Worm (Caenorhabditis elegans) whole organism, late embryonic: Measurements from ENCODE around the gene Y79H2A.12.

Experiments
- K02D7.2 ChIP-seq: sonication (generic microtip); optimal IDR thresholded peaks from 2 replicates; lab custom pipeline; 2017; ENCODE audit warnings: mild to moderate bottlenecking, missing genetic modification characterization, missing compliant biosample characterization
- T23F11.4 ChIP-seq: fragments of 200-800 bp; sonication (Bioruptor generic); optimal IDR thresholded peaks from 2 replicates; lab custom pipeline; 2018; ENCODE audit warnings: mild to moderate bottlenecking, missing genetic modification characterization, missing compliant biosample characterization
- Y22D7AL.16 ChIP-seq: sonication (generic microtip); optimal IDR thresholded peaks from 2 replicates; lab custom pipeline; 2016; ENCODE audit warnings: missing genetic modification characterization, missing compliant biosample characterization
- ahr-1 ChIP-seq: sonication (generic microtip); optimal IDR thresholded peaks from 2 replicates; lab custom pipeline; 2016; ENCODE audit warnings: missing genetic modification characterization, missing compliant biosample characterization
- ceh-14 ChIP-seq: sonication (generic microtip); optimal IDR thresholded peaks from 2 replicates; lab custom pipeline; 2016; ENCODE audit warnings: missing genotype, missing genetic modification characterization, missing compliant biosample characterization
- ceh-18 ChIP-seq: sonication (generic microtip); optimal IDR thresholded peaks from 2 replicates; lab custom pipeline; 2016; ENCODE audit warnings: missing genetic modification characterization, missing compliant biosample characterization
- ceh-24 ChIP-seq: sonication (generic microtip); optimal IDR thresholded peaks from 2 replicates; lab custom pipeline; 2016; ENCODE audit warnings: mild to moderate bottlenecking, missing genetic modification characterization, missing compliant biosample characterization
- ceh-31 ChIP-seq: sonication (generic microtip); optimal IDR thresholded peaks from 2 replicates; lab custom pipeline; 2016; ENCODE audit warnings: missing genetic modification characterization, missing compliant biosample characterization
- ceh-34 ChIP-seq: sonication (generic microtip); optimal IDR thresholded peaks from 2 replicates; lab custom pipeline; 2016; ENCODE audit warnings: mild to moderate bottlenecking, missing genetic modification characterization, missing compliant biosample characterization
- ceh-45 ChIP-seq: fragments of 200-800 bp; sonication (Bioruptor generic); IDR thresholded peaks from 2 replicates; pipeline ENCODE4 v1.3.6; 2022; ENCODE audit warnings: missing genetic modification reagents, missing genetic modification characterization, missing compliant biosample characterization
- ceh-48 ChIP-seq: sonication (generic microtip); optimal IDR thresholded peaks from 2 replicates; lab custom pipeline; 2016; ENCODE audit warnings: missing genetic modification characterization, inconsistent platforms, missing compliant biosample characterization
- ceh-6 ChIP-seq: fragments of 200-800 bp; sonication (Bioruptor generic); optimal IDR thresholded peaks from 2 replicates; lab custom pipeline; 2018; ENCODE audit warnings: mild to moderate bottlenecking, missing genetic modification characterization, missing compliant biosample characterization
- ceh-9 ChIP-seq: sonication (generic microtip); optimal IDR thresholded peaks from 2 replicates; lab custom pipeline; 2016; ENCODE audit warnings: mild to moderate bottlenecking, missing genetic modification characterization, inconsistent platforms, missing compliant biosample characterization
- che-1 ChIP-seq: sonication (generic microtip); optimal IDR thresholded peaks from 2 replicates; lab custom pipeline; 2016; ENCODE audit warnings: mild to moderate bottlenecking, missing genetic modification characterization, missing compliant biosample characterization
- dmd-4 ChIP-seq: sonication (generic microtip); optimal IDR thresholded peaks from 2 replicates; lab custom pipeline; 2016; ENCODE audit warnings: borderline replicate concordance, missing genetic modification characterization, missing compliant biosample characterization
- fax-1 ChIP-seq: sonication (generic microtip); optimal IDR thresholded peaks from 2 replicates; lab custom pipeline; 2016; ENCODE audit warnings: missing genotype, missing genetic modification characterization, missing compliant biosample characterization
- hlh-15 ChIP-seq: sonication (generic microtip); optimal IDR thresholded peaks from 2 replicates; lab custom pipeline; 2016; ENCODE audit warnings: missing genetic modification characterization, missing compliant biosample characterization
- hlh-8 ChIP-seq: sonication (generic microtip); optimal IDR thresholded peaks from 2 replicates; lab custom pipeline; 2016; ENCODE audit warnings: missing genotype, missing genetic modification characterization, missing compliant biosample characterization
- lim-6 ChIP-seq: sonication (generic microtip); optimal IDR thresholded peaks from 2 replicates; lab custom pipeline; 2016; ENCODE audit warnings: missing genetic modification characterization, missing compliant biosample characterization
- lin-11 ChIP-seq: fragments of 200-800 bp; sonication (Bioruptor generic); optimal IDR thresholded peaks from 2 replicates; lab custom pipeline; 2018; ENCODE audit warnings: mild to moderate bottlenecking, missing genetic modification characterization, missing compliant biosample characterization
- madf-2 ChIP-seq: sonication (generic microtip); optimal IDR thresholded peaks from 2 replicates; lab custom pipeline; 2017; ENCODE audit warnings: missing genetic modification characterization, missing compliant biosample characterization
- nfya-1 ChIP-seq: sonication (generic microtip); optimal IDR thresholded peaks from 2 replicates; lab custom pipeline; 2017; ENCODE audit warnings: missing genetic modification characterization, mild to moderate bottlenecking, missing compliant biosample characterization, antibody characterized with exemption, moderate library complexity
- nhr-11 ChIP-seq: fragments of 150-350 bp; optimal IDR thresholded peaks from 2 replicates; lab custom pipeline; 2014; ENCODE audit warnings: missing biosample characterization, missing genetic modification characterization
- nhr-232 ChIP-seq: sonication (generic microtip); optimal IDR thresholded peaks from 2 replicates; lab custom pipeline; 2016; ENCODE audit warnings: missing genetic modification characterization, missing compliant biosample characterization
- pha-2 ChIP-seq: sonication (generic microtip); optimal IDR thresholded peaks from 2 replicates; lab custom pipeline; 2017; ENCODE audit warnings: mild to moderate bottlenecking, missing genetic modification characterization, missing compliant biosample characterization
- pha-4 ChIP-seq: fragments of 150-350 bp; optimal IDR thresholded peaks from 2 replicates; lab custom pipeline; 2018; ENCODE audit warnings: missing biosample characterization, missing genetic modification reagents, missing genetic modification characterization
- pros-1 ChIP-seq: fragments of 150-350 bp; optimal IDR thresholded peaks from 2 replicates; lab custom pipeline; 2014; ENCODE audit warnings: missing biosample characterization, missing genetic modification reagents, missing genetic modification characterization
- sox-2 ChIP-seq: fragments of 200-800 bp; sonication (Bioruptor generic); IDR thresholded peaks from 2 replicates; pipeline ENCODE4 v1.3.6; 2022; ENCODE audit warnings: missing genetic modification reagents, missing genetic modification characterization, missing compliant biosample characterization
- syd-9 ChIP-seq: sonication (generic microtip); optimal IDR thresholded peaks from 2 replicates; lab custom pipeline; 2016; ENCODE audit warnings: mild to moderate bottlenecking, missing genetic modification characterization, moderate library complexity, missing compliant biosample characterization
- tbx-2 ChIP-seq: sonication (generic microtip); optimal IDR thresholded peaks from 2 replicates; lab custom pipeline; 2016; ENCODE audit warnings: missing genetic modification characterization, missing compliant biosample characterization
- unc-42 ChIP-seq: sonication (generic microtip); optimal IDR thresholded peaks from 2 replicates; lab custom pipeline; 2016; ENCODE audit warnings: missing genotype, missing genetic modification characterization, missing compliant biosample characterization
- unc-55 ChIP-seq: sonication (generic microtip); optimal IDR thresholded peaks from 2 replicates; lab custom pipeline; 2017; ENCODE audit warnings: missing biosample characterization, missing genetic modification reagents, missing genetic modification characterization
- ztf-16 ChIP-seq: sonication (generic microtip); optimal IDR thresholded peaks from 2 replicates; lab custom pipeline; 2017; ENCODE audit warnings: missing genetic modification characterization, missing compliant biosample characterization

The Y79H2A.12 gene

DNA sequence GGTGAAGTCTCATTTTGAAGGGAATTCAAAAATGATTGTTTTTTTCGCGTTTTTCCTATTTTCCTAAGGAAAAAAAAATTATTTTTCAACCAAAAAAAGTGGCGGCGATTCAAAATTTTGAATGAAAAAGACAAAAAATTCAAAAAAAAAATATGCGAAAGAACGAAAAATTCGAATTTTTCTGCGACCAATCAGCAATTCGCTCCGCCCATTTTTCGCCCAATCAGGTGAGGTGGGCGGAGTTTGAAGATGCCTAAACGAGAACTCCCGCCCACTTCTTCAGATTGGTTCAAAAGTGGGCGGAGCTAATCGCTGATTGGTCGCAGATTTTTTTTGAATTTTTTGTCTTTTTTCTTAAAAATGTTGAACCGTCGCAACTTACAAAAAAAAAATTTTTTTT is 35.3 kb upstream of the Y79H2A.12 start:
- TF ChIP-seq ceh-9 (tag; lab: Kevin White, UChicago) (no peak), nfya-1 (tag; lab: Kevin White, UChicago) (peak; percentile 67)

DNA sequence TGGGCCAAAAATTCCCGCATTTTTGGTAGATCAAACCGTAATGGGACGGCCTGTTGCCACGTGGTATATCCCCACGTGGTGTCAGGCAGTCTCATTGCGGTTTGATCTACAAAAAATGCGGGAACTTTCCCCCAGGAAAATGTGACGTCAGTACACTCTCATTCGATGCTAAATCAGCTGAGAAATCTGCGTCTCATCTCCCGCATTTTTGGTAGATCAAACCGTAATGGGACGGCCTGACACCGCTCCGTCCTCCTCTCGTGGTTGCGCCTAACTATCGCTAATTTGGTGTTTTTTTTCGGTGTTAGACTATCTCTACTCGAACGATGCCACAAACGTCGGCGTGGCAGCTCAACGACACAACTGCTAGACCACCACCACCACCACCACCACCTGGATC is 32.7 kb upstream of the Y79H2A.12 start, which contains the start of gene zyg-8:
zyg-8 (plus strand) TSS at position 301 of the 400 bp plus-strand sequence.
- TF ChIP-seq T23F11.4 (GFP tag; lab: Kevin White, UChicago) (no peak), ceh-31 (tag; lab: Kevin White, UChicago) (no peak), K02D7.2 (tag; lab: Kevin White, UChicago) (no peak), ceh-18 (tag; lab: Kevin White, UChicago) (no peak), dmd-4 (tag; lab: Kevin White, UChicago) (no peak), nfya-1 (tag; lab: Kevin White, UChicago) (no peak), lin-11 (no peak), hlh-15 (tag; lab: Kevin White, UChicago) (no peak), che-1 (no peak), unc-55 (GFP tag; lab: Kevin White, UChicago) (no peak), unc-42 (tag; lab: Kevin White, UChicago) (no peak), ztf-16 (tag; lab: Kevin White, UChicago) (no peak), nhr-232 (tag; lab: Kevin White, UChicago) (no peak), hlh-8 (tag; lab: Kevin White, UChicago) (no peak), ceh-24 (tag; lab: Kevin White, UChicago) (no peak), Y22D7AL.16 (no peak), ceh-6 (GFP tag; lab: Kevin White, UChicago) (no peak), madf-2 (tag; lab: Kevin White, UChicago) (no peak)

DNA sequence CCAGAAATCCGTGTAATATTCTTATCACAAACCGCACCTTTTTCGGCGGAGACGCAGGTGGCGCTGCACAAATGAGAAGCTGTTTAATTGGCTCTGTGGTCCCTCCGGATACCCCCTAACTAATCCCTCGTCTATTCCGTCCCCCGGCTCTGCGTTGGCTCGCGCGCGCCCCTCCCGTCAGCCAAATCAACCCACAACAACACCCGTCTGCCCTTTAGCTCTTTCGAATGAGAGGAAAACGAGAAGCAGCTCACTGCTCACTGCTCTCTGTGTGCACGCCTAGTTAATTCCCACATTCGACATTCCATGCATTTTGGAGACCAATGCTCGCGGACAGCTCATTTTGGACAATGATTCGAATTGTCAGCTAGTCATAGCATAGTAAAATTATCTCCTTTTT is 31.4 kb upstream of the Y79H2A.12 start:
- TF ChIP-seq ceh-14 (tag; lab: Kevin White, UChicago), result peak; percentile 53
- TF ChIP-seq ceh-45, result no peak
- TF ChIP-seq unc-42 (tag; lab: Kevin White, UChicago), result peak; percentile 57
- TF ChIP-seq tbx-2 (tag; lab: Kevin White, UChicago), result peak; percentile 1
- no peak for TF ChIP-seq sox-2 (GFP tag; lab: Robert Waterston, UW)
- TF ChIP-seq pros-1 (tag; lab: Kevin White, UChicago), result no peak
- TF ChIP-seq syd-9 (tag; lab: Kevin White, UChicago), result no peak
- no peak for TF ChIP-seq pha-2 (tag; lab: Kevin White, UChicago)

- TF ChIP-seq ceh-34 (tag; lab: Kevin White, UChicago) (no peak), nfya-1 (tag; lab: Kevin White, UChicago) (peak; percentile 89)
Measured at ce11 chrIII:12059521-12059920, 30.9 kb upstream of the Y79H2A.12 start.

DNA sequence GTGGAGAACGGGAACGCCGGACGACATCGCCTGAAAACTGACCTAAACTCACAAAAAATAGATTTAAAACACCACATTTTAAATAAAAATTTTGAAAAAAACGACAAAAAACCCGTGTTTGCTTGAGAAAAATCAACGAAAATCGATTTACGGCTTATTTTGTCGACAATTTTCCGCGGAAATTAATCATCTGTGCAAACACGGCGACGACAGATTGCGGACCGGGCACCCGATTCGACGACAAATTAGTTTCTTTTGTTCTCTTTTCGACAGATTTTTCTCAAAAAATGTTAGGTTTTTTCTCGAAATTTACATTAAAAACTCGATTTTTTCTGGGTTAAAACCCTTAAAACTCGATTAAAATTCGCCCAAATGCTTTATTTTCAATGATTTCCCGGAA is 29.8 kb upstream of the Y79H2A.12 start, which contains the start of gene arx-3:
arx-3 (minus strand) TSS at position 30 of the 400 bp plus-strand sequence.
- peak; percentile 63 for TF ChIP-seq ceh-48
- peak; percentile 35 for TF ChIP-seq nfya-1 (tag; lab: Kevin White, UChicago)
- no peak for TF ChIP-seq fax-1
- TF ChIP-seq lim-6, result no peak
- no peak for TF ChIP-seq ahr-1 (tag; lab: Kevin White, UChicago)
- no peak for TF ChIP-seq pha-4 (tag; lab: Kevin White, UChicago)
- TF ChIP-seq ceh-9 (tag; lab: Kevin White, UChicago), result no peak
- TF ChIP-seq unc-42 (tag; lab: Kevin White, UChicago), result peak; percentile 92
- no peak for TF ChIP-seq nhr-11 (tag; lab: Kevin White, UChicago)
